Worm (Caenorhabditis elegans) whole organism, late embryonic: ENCODE measurements around the gene F42A10.6.

Experiments
- C08G9.2 ChIP-seq: sonication (generic microtip); optimal IDR thresholded peaks from 2 replicates; lab custom pipeline; 2016; ENCODE audit warnings: mild to moderate bottlenecking, missing genetic modification characterization, moderate library complexity, missing compliant biosample characterization
- C38D4.7 ChIP-seq: fragments of 200-800 bp; sonication (Bioruptor generic); optimal IDR thresholded peaks from 2 replicates; lab custom pipeline; 2018; ENCODE audit warnings: mild to moderate bottlenecking, missing genetic modification characterization, moderate library complexity, missing compliant biosample characterization
- K02D7.2 ChIP-seq: sonication (generic microtip); optimal IDR thresholded peaks from 2 replicates; lab custom pipeline; 2017; ENCODE audit warnings: mild to moderate bottlenecking, missing genetic modification characterization, missing compliant biosample characterization
- T23F11.4 ChIP-seq: fragments of 200-800 bp; sonication (Bioruptor generic); optimal IDR thresholded peaks from 2 replicates; lab custom pipeline; 2018; ENCODE audit warnings: mild to moderate bottlenecking, missing genetic modification characterization, missing compliant biosample characterization
- Y22D7AL.16 ChIP-seq: sonication (generic microtip); optimal IDR thresholded peaks from 2 replicates; lab custom pipeline; 2016; ENCODE audit warnings: missing genetic modification characterization, missing compliant biosample characterization
- ceh-18 ChIP-seq: sonication (generic microtip); optimal IDR thresholded peaks from 2 replicates; lab custom pipeline; 2016; ENCODE audit warnings: missing genetic modification characterization, missing compliant biosample characterization
- ceh-19 ChIP-seq: fragments of 200-800 bp; sonication (Bioruptor generic); optimal IDR thresholded peaks from 2 replicates; lab custom pipeline; 2018; ENCODE audit warnings: mild to moderate bottlenecking, missing genetic modification characterization, missing compliant biosample characterization
- ceh-22 ChIP-seq: sonication (generic microtip); optimal IDR thresholded peaks from 2 replicates; lab custom pipeline; 2017; ENCODE audit warnings: missing biosample characterization, missing genetic modification characterization
- ceh-24 ChIP-seq: sonication (generic microtip); optimal IDR thresholded peaks from 2 replicates; lab custom pipeline; 2016; ENCODE audit warnings: mild to moderate bottlenecking, missing genetic modification characterization, missing compliant biosample characterization
- ceh-31 ChIP-seq: sonication (generic microtip); optimal IDR thresholded peaks from 2 replicates; lab custom pipeline; 2016; ENCODE audit warnings: missing genetic modification characterization, missing compliant biosample characterization
- ceh-6 ChIP-seq: fragments of 200-800 bp; sonication (Bioruptor generic); optimal IDR thresholded peaks from 2 replicates; lab custom pipeline; 2018; ENCODE audit warnings: mild to moderate bottlenecking, missing genetic modification characterization, missing compliant biosample characterization
- che-1 ChIP-seq: sonication (generic microtip); optimal IDR thresholded peaks from 2 replicates; lab custom pipeline; 2016; ENCODE audit warnings: mild to moderate bottlenecking, missing genetic modification characterization, missing compliant biosample characterization
- elt-2 ChIP-seq: sonication (generic microtip); optimal IDR thresholded peaks from 2 replicates; lab custom pipeline; 2016; ENCODE audit warnings: missing genetic modification reagents, missing genetic modification characterization, missing compliant biosample characterization
- ets-4 ChIP-seq: sonication (generic microtip); optimal IDR thresholded peaks from 2 replicates; lab custom pipeline; 2016; ENCODE audit warnings: missing genetic modification characterization, missing compliant biosample characterization
- fax-1 ChIP-seq: sonication (generic microtip); optimal IDR thresholded peaks from 2 replicates; lab custom pipeline; 2016; ENCODE audit warnings: missing genotype, missing genetic modification characterization, missing compliant biosample characterization
- fkh-6 ChIP-seq: sonication (generic microtip); optimal IDR thresholded peaks from 2 replicates; lab custom pipeline; 2016; ENCODE audit warnings: missing genetic modification characterization, missing compliant biosample characterization
- gmeb-2 ChIP-seq: sonication (generic microtip); optimal IDR thresholded peaks from 2 replicates; lab custom pipeline; 2016; ENCODE audit warnings: missing genetic modification characterization, inconsistent platforms, missing compliant biosample characterization
- hlh-13 ChIP-seq: fragments of 200-800 bp; sonication (Bioruptor generic); optimal IDR thresholded peaks from 2 replicates; lab custom pipeline; 2018; ENCODE audit warnings: mild to moderate bottlenecking, missing genetic modification characterization, missing compliant biosample characterization
- lin-11 ChIP-seq: fragments of 200-800 bp; sonication (Bioruptor generic); optimal IDR thresholded peaks from 2 replicates; lab custom pipeline; 2018; ENCODE audit warnings: mild to moderate bottlenecking, missing genetic modification characterization, missing compliant biosample characterization
- nfya-1 ChIP-seq: sonication (generic microtip); optimal IDR thresholded peaks from 2 replicates; lab custom pipeline; 2017; ENCODE audit warnings: missing genetic modification characterization, mild to moderate bottlenecking, missing compliant biosample characterization, antibody characterized with exemption, moderate library complexity
- nhr-11 ChIP-seq: fragments of 150-350 bp; optimal IDR thresholded peaks from 2 replicates; lab custom pipeline; 2014; ENCODE audit warnings: missing biosample characterization, missing genetic modification characterization
- npax-4 ChIP-seq: sonication (generic microtip); optimal IDR thresholded peaks from 2 replicates; lab custom pipeline; 2016; ENCODE audit warnings: missing genetic modification characterization, missing compliant biosample characterization
- pat-9 ChIP-seq: fragments of 200-800 bp; sonication (Bioruptor generic); optimal IDR thresholded peaks from 2 replicates; lab custom pipeline; 2018; ENCODE audit warnings: mild to moderate bottlenecking, missing genetic modification characterization, moderate library complexity, missing compliant biosample characterization
- pha-2 ChIP-seq: sonication (generic microtip); optimal IDR thresholded peaks from 2 replicates; lab custom pipeline; 2017; ENCODE audit warnings: mild to moderate bottlenecking, missing genetic modification characterization, missing compliant biosample characterization
- rnt-1 ChIP-seq: sonication (generic microtip); optimal IDR thresholded peaks from 2 replicates; lab custom pipeline; 2016; ENCODE audit warnings: missing genetic modification characterization, missing compliant biosample characterization
- sdc-2 ChIP-seq: sonication (generic microtip); optimal IDR thresholded peaks from 2 replicates; lab custom pipeline; 2016; ENCODE audit warnings: missing genotype, missing genetic modification characterization, missing compliant biosample characterization
- sox-2 ChIP-seq: fragments of 200-800 bp; sonication (Bioruptor generic); IDR thresholded peaks from 2 replicates; pipeline ENCODE4 v1.3.6; 2022; ENCODE audit warnings: missing genetic modification reagents, missing genetic modification characterization, missing compliant biosample characterization
- sox-4 ChIP-seq: sonication (generic microtip); optimal IDR thresholded peaks from 2 replicates; lab custom pipeline; 2017; ENCODE audit warnings: mild to moderate bottlenecking, missing genetic modification characterization, inconsistent platforms, missing compliant biosample characterization
- tbx-2 ChIP-seq: sonication (generic microtip); optimal IDR thresholded peaks from 2 replicates; lab custom pipeline; 2016; ENCODE audit warnings: missing genetic modification characterization, missing compliant biosample characterization
- tbx-7 ChIP-seq: sonication (generic microtip); optimal IDR thresholded peaks from 2 replicates; lab custom pipeline; 2016; ENCODE audit warnings: missing genotype, missing genetic modification characterization, missing compliant biosample characterization
- ttx-3 ChIP-seq: sonication (generic microtip); optimal IDR thresholded peaks from 2 replicates; lab custom pipeline; 2016; ENCODE audit warnings: missing genetic modification reagents, missing genetic modification characterization, missing compliant biosample characterization
- unc-42 ChIP-seq: sonication (generic microtip); optimal IDR thresholded peaks from 2 replicates; lab custom pipeline; 2016; ENCODE audit warnings: missing genotype, missing genetic modification characterization, missing compliant biosample characterization
- unc-86 ChIP-seq: sonication (generic microtip); optimal IDR thresholded peaks from 2 replicates; lab custom pipeline; 2016; ENCODE audit warnings: missing genetic modification characterization, missing compliant biosample characterization

F42A10.6 gene

DNA sequence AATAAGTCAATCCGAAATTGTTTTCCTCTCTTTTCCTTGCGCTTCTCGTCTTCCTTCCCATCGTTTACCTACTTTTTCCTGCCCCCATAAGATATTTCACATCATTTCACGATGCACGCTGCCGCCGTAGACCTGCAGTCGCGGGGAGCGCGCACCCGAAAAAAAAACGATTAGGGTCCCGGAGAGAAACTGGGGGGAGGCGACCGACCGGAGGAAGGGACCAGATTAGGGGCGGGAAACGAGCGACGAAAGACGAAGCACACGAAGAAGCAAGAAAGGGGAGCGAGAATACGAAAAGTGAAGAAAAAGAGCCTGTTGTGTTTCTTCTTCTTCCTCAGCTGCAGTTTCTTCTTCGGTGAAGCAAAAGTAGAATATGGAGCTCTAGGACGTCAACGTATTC lies 41.5 kb downstream of the F42A10.6 start (continued):
- TF ChIP-seq sdc-2 (tag; lab: Kevin White, UChicago) (peak; percentile 22), npax-4 (tag; lab: Kevin White, UChicago) (no peak), unc-86 (no peak), ets-4 (tag; lab: Kevin White, UChicago) (no peak), ceh-22 (tag; lab: Kevin White, UChicago) (no peak), che-1 (tag; lab: Kevin White, UChicago) (no peak), ttx-3 (tag; lab: Kevin White, UChicago) (no peak), pat-9 (tag; lab: Kevin White, UChicago) (no peak), fax-1 (tag; lab: Kevin White, UChicago) (no peak), nfya-1 (tag; lab: Kevin White, UChicago) (no peak)

DNA sequence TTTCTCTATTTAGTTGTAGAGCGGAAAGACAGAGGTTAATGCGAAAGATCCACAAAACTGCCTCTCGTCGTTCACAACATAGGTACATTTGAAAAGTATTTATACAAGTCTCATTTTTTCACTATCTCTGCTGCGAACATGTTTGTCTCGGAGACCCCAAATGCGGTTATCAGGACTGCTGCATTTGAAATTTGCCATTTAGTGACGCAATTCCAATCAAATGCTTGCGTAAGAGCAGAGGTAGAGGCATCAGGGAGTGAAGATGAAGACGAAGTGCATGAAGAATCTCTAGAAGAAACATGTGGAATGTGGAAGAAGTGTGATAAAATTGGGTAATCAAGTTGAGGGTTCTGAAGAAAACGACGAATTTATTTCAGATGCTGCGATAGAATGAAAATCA lies 42.5 kb downstream of the F42A10.6 start:
- TF ChIP-seq elt-2 (tag; lab: Kevin White, UChicago) (peak; percentile 47), pha-2 (tag; lab: Kevin White, UChicago) (no peak), tbx-7 (no peak)

DNA sequence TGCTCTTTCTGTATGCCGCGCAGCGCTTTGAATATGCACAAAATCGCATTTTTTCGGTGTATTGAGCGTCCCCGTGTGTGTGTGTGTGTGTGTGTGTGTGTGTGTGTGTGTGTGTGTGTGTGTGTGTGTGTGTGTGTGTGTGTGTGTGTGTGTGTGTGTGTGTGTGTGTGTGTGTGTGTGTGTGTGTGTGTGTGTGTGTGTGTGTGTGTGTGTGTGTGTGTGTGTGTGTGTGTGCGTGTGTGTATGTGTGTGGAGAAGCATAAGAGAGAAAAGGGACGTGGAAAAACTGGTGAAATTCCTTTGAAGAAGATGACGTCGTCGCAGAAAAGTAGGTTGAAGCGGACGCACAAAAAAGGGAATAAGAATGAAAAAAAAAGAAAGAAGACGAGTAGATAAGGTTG lies 43.3 kb downstream of the F42A10.6 start:
- peak; percentile 60 for TF ChIP-seq sox-4 (tag; lab: Kevin White, UChicago)
- TF ChIP-seq Y22D7AL.16 (tag; lab: Kevin White, UChicago), result peak; percentile 5
- peak; percentile 65 for TF ChIP-seq T23F11.4 (GFP tag; lab: Kevin White, UChicago)
- peak; percentile 67 for TF ChIP-seq K02D7.2 (tag; lab: Kevin White, UChicago)
- TF ChIP-seq C08G9.2 (tag; lab: Kevin White, UChicago), result peak; percentile 3
- TF ChIP-seq elt-2 (tag; lab: Kevin White, UChicago), result peak; percentile 54
- TF ChIP-seq ceh-6, result peak; percentile 59
- peak; percentile 39 for TF ChIP-seq ceh-18 (tag; lab: Kevin White, UChicago)
- peak; percentile 7 for TF ChIP-seq fkh-6 (tag; lab: Kevin White, UChicago)
- peak; percentile 59 for TF ChIP-seq ceh-19 (GFP tag; lab: Kevin White, UChicago)
- peak; percentile 27 for TF ChIP-seq pha-2 (tag; lab: Kevin White, UChicago)
- peak; percentile 15 for TF ChIP-seq ceh-24 (tag; lab: Kevin White, UChicago)
- peak; percentile 3 for TF ChIP-seq ceh-31 (tag; lab: Kevin White, UChicago)
- TF ChIP-seq unc-42 (tag; lab: Kevin White, UChicago), result peak; percentile 34
- peak; percentile 49 for TF ChIP-seq tbx-2 (tag; lab: Kevin White, UChicago)
- TF ChIP-seq hlh-13 (GFP tag; lab: Kevin White, UChicago), result peak; percentile 44
- TF ChIP-seq gmeb-2, result peak; percentile 71
- TF ChIP-seq lin-11 (tag; lab: Kevin White, UChicago), result peak; percentile 12
- TF ChIP-seq pat-9 (tag; lab: Kevin White, UChicago), result peak; percentile 65
- TF ChIP-seq che-1 (tag; lab: Kevin White, UChicago), result peak; percentile 49
- TF ChIP-seq C38D4.7, result peak; percentile 63

DNA sequence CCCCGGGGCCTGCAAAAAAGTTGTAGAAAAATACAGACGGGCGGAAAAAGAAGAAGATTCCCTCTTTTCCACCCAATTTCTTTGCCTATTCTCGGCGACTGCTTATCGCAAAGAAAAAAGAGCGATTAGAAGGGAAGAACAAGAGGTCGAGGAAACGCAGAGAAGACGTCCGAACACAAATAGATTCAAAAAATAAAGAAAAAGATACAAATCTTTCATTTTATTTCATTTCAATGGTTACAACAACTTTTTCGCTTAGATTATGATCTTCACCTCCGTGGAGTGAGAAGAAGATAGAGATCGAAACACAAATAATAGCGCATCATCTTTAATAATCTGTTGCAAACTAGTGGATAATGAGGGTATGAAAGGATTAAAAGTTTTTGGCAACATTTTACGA lies 44.6 kb downstream of the F42A10.6 start:
- no peak for TF ChIP-seq sox-2 (GFP tag; lab: Robert Waterston, UW)
- peak; percentile 42 for TF ChIP-seq rnt-1 (tag; lab: Kevin White, UChicago)
- peak; percentile 39 for TF ChIP-seq elt-2 (tag; lab: Kevin White, UChicago)
- TF ChIP-seq nhr-11 (tag; lab: Kevin White, UChicago), result no peak
